Worm (Caenorhabditis elegans): Measurements from ENCODE around the gene acbp-5.

The acbp-5 gene

DNA sequence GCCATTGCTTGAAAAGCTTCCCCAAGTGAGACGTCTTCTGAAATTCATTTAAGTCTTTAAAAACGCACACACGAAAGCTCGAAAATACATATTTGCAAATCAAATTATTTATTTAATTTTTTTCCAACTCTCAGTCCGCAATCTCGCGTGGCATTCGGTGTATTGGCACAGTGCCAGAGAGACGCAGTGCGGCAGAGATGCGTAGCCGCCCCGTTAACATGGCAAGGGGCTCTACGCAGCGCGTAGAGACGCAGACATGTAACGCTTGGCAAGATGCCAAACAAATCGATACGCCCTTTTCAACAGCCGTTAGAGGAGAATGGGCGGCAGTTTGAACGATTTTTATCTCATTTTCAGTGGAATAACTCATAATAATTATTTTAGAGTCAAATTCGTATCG, 2.0 kb upstream of the acbp-5 start, which contains the start of the genes drr-2 and set-16 (continued):
- TF ChIP-seq ces-1 (GFP tag; optimal IDR thresholded peaks at IDR 0.05) = peak; percentile 87
- peak; percentile 96 for TF ChIP-seq jun-1 (tag; optimal IDR thresholded peaks at IDR 0.05)
- peak; percentile 92 for TF ChIP-seq snpc-1.2 (GFP tag; IDR thresholded peaks at IDR 0.05)
- peak; percentile 92 for TF ChIP-seq fkh-10 (GFP tag; optimal IDR thresholded peaks at IDR 0.05)
- TF ChIP-seq gei-8 (GFP tag; optimal IDR thresholded peaks at IDR 0.05) = peak; percentile 87
- no peak for TF ChIP-seq lin-39 (tag; optimal IDR thresholded peaks at IDR 0.05)
- TF ChIP-seq lin-13 (GFP tag; optimal IDR thresholded peaks at IDR 0.05) = peak; percentile 99
- peak; percentile 98 for TF ChIP-seq lin-29 (GFP tag; IDR thresholded peaks at IDR 0.05)
- peak; percentile 87 to 93 for TF ChIP-seq hif-1 (tag; optimal IDR thresholded peaks at IDR 0.05)
- peak; percentile 100 for TF ChIP-seq aha-1 (tag)
- TF ChIP-seq zip-2 (tag; optimal IDR thresholded peaks at IDR 0.05) = peak; percentile 83
- peak; percentile 93 for TF ChIP-seq php-3 (GFP tag; IDR thresholded peaks at IDR 0.05)
- no peak for TF ChIP-seq T20F7.1 (GFP tag; optimal IDR thresholded peaks at IDR 0.05)
- peak; percentile 99 for TF ChIP-seq ceh-20 (GFP tag; IDR thresholded peaks at IDR 0.05)
- peak; percentile 100 for TF ChIP-seq hlh-11 (tag; optimal IDR thresholded peaks at IDR 0.05)
- peak; percentile 100 for TF ChIP-seq dve-1 (tag; optimal IDR thresholded peaks at IDR 0.05; ENCODE audit: insufficient read depth)
- TF ChIP-seq ceh-62 (tag; optimal IDR thresholded peaks at IDR 0.05) = peak; percentile 7
- peak; percentile 96 for TF ChIP-seq duxl-1 (tag; optimal IDR thresholded peaks at IDR 0.05; ENCODE audit: poor library complexity)
- no peak for TF ChIP-seq daf-19 (GFP tag; conservative IDR thresholded peaks at IDR 0.05)
- TF ChIP-seq ceh-44 (GFP tag; IDR thresholded peaks at IDR 0.05) = 0 out of 2 replicates have a peak, but pooled peaks have one; percentile 41
- TF ChIP-seq mxl-2 (GFP tag; conservative IDR thresholded peaks at IDR 0.05) = peak; percentile 88
- peak; percentile 87 to 97 for TF ChIP-seq daf-16 (GFP tag; optimal IDR thresholded peaks at IDR 0.05)
- TF ChIP-seq daf-16 (tag; optimal IDR thresholded peaks at IDR 0.05) = peak; percentile 82
- TF ChIP-seq T26A8.4 (GFP tag; IDR thresholded peaks at IDR 0.05) = peak; percentile 99
- TF ChIP-seq nhr-237 (tag; optimal IDR thresholded peaks at IDR 0.05) = peak; percentile 67
- peak; percentile 77 for TF ChIP-seq nhr-76 (tag; optimal IDR thresholded peaks at IDR 0.05)
- TF ChIP-seq unc-62 (GFP tag; optimal IDR thresholded peaks at IDR 0.05 in 1 of 2) = peak in 1 of 2 experiments; percentile 98
- TF ChIP-seq unc-62 (tag; optimal IDR thresholded peaks at IDR 0.05) = no peak
- peak; percentile 95 for TF ChIP-seq F10B5.3 (tag; optimal IDR thresholded peaks at IDR 0.05)
- peak; percentile 94 for TF ChIP-seq D1046.2 (GFP tag; IDR thresholded peaks at IDR 0.05)
- TF ChIP-seq mxl-3 (GFP tag; optimal IDR thresholded peaks at IDR 0.05) = peak; percentile 96
- TF ChIP-seq lim-7 (GFP tag; IDR thresholded peaks at IDR 0.05) = peak; percentile 61; the same call in 1 of the 2 replicates
- 0 out of 2 replicates have a peak, but pooled peaks have one; percentile 41 for TF ChIP-seq zip-11 (GFP tag; IDR thresholded peaks at IDR 0.05)
- peak; percentile 44 to 84; a peak in 1 of 4 replicates for TF ChIP-seq madf-5 (GFP tag; IDR thresholded peaks at IDR 0.05)
- TF ChIP-seq pqm-1 (tag; optimal IDR thresholded peaks at IDR 0.05) = no peak
- TF ChIP-seq nhr-48 (tag; optimal IDR thresholded peaks at IDR 0.05) = peak; percentile 96

DNA sequence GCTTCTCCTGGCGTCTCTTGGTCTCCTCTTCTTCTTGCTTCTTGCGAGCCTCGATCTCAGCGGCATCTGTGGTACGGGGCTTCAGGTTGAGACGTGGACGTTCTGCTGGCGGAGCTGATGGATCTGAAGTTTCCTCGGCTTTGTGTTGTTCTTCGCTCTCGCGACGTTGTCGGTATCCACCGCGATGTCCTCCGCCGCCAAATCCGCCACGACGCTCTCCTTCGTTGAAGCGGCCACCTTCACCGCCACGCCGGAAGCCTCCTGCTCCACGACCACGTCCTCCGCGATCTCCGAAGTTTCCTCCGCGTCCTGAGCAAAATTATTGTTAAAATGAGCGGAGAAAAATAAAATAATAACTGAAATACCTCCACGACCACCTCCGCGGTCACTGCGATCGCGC, 1.3 kb upstream of the acbp-5 start:
- no peak for TF ChIP-seq nhr-237 (tag; optimal IDR thresholded peaks at IDR 0.05)
- TF ChIP-seq F44E2.7 (GFP tag; IDR thresholded peaks at IDR 0.05) = no peak
- no peak for TF ChIP-seq zip-11 (GFP tag; IDR thresholded peaks at IDR 0.05)
- TF ChIP-seq F49E8.2 (tag; optimal IDR thresholded peaks at IDR 0.05; ENCODE audit: borderline replicate concordance) = no peak
- TF ChIP-seq mes-2 (tag; optimal IDR thresholded peaks at IDR 0.05; ENCODE audit: poor library complexity, severe bottlenecking) = no peak
- no peak for TF ChIP-seq ces-1 (GFP tag; optimal IDR thresholded peaks at IDR 0.05)
- TF ChIP-seq ZK337.2 (GFP tag; IDR thresholded peaks at IDR 0.05) = no peak
- TF ChIP-seq zip-2 (tag; optimal IDR thresholded peaks at IDR 0.05) = no peak
- no peak for TF ChIP-seq lim-7 (GFP tag; IDR thresholded peaks at IDR 0.05)
- no peak for TF ChIP-seq unc-39 (tag; optimal IDR thresholded peaks at IDR 0.05)
- TF ChIP-seq gei-8 (GFP tag; optimal IDR thresholded peaks at IDR 0.05) = no peak
- TF ChIP-seq daf-8 (GFP tag; IDR thresholded peaks at IDR 0.05) = no peak
- TF ChIP-seq madf-5 (GFP tag; IDR thresholded peaks at IDR 0.05) = no peak
- TF ChIP-seq pha-4 (GFP tag; IDR thresholded peaks at IDR 0.05) = no peak
- no peak for TF ChIP-seq pha-4 (tag; optimal IDR thresholded peaks at IDR 0.05)
- peak; percentile 9; the same call in 1 of the 2 replicates for TF ChIP-seq egl-43 (GFP tag; IDR thresholded peaks at IDR 0.05)
- peak; percentile 94 for TF ChIP-seq set-16 (GFP tag; IDR thresholded peaks at IDR 0.05)
- TF ChIP-seq arid-1 (GFP tag; conservative IDR thresholded peaks at IDR 0.05) = no peak
- no peak for TF ChIP-seq mxl-3 (GFP tag; optimal IDR thresholded peaks at IDR 0.05)
